Fruit fly (Drosophila melanogaster): ENCODE measurements around the gene CG32079.

dm6 chr3L:11023235-11023634 lies 2.1 kb upstream of the CG32079 start, which contains the start of gene Fad2:
- TF ChIP-seq CTCF (optimal IDR thresholded peaks at IDR 0.05) (no peak), CG8478 (optimal IDR thresholded peaks at IDR 0.05) (no peak)
